Worm (Caenorhabditis elegans) whole organism, L4 larva: ENCODE data around the gene Y38E10A.28.

Experiments
- ces-1 ChIP-seq: fragments of 150-350 bp; sonication (generic microtip); optimal IDR thresholded peaks from 4 replicates; lab custom pipeline; 2014; ENCODE audit warnings: missing biosample characterization, missing genetic modification reagents, missing genetic modification characterization
- dpl-1 ChIP-seq: fragments of 150-350 bp; optimal IDR thresholded peaks from 2 replicates; lab custom pipeline; 2014; ENCODE audit warnings: missing biosample characterization, missing genetic modification reagents, missing genetic modification characterization
- lin-13 ChIP-seq: fragments of 150-350 bp; optimal IDR thresholded peaks from 2 replicates; lab custom pipeline; 2014; ENCODE audit warnings: missing biosample characterization, missing genetic modification reagents, missing genetic modification characterization
- lir-3 ChIP-seq: sonication (generic microtip); optimal IDR thresholded peaks from 2 replicates; lab custom pipeline; 2016; ENCODE audit warnings: mild to moderate bottlenecking, missing genetic modification characterization, missing compliant biosample characterization
- lsy-2 ChIP-seq, 2 experiments: fragments of 150-350 bp in 1 of 2; sonication (generic microtip) in 1 of 2; optimal IDR thresholded peaks; 2 replicates each; lab custom pipeline; 2014 to 2017; ENCODE audit warnings: missing biosample characterization in 2 of 2, missing genetic modification characterization in 2 of 2
- mdl-1 ChIP-seq, 2 experiments: fragments of 150-350 bp in 1 of 2; sonication (generic microtip) in 1 of 2; optimal IDR thresholded peaks; 2 replicates each; lab custom pipeline; 2014 to 2017; ENCODE audit warnings: missing biosample characterization in 2 of 2, missing genetic modification characterization in 2 of 2
- php-3 ChIP-seq: fragments of 200-800 bp; sonication (Bioruptor generic); IDR thresholded peaks from 2 replicates; pipeline ENCODE4 v1.3.6; 2022; ENCODE audit warnings: missing genetic modification reagents, missing genetic modification characterization, missing compliant biosample characterization
- skn-1 ChIP-seq: fragments of 150-350 bp; optimal IDR thresholded peaks from 2 replicates; lab custom pipeline; 2014; ENCODE audit warnings: missing biosample characterization, missing genetic modification characterization
- snpc-4 ChIP-seq: fragments of 150-350 bp; optimal IDR thresholded peaks from 2 replicates; lab custom pipeline; 2014; ENCODE audit warnings: missing biosample characterization, missing genetic modification characterization

ce11 chrII:12620764-12621163 lies 8.7 kb upstream of the Y38E10A.28 start, which contains the start of gene nspe-1:
- TF ChIP-seq dpl-1 (GFP tag; lab: Kevin White, UChicago) = no peak
- no peak for TF ChIP-seq ces-1 (GFP tag; lab: Kevin White, UChicago)
- no peak for TF ChIP-seq snpc-4 (tag; lab: Kevin White, UChicago)
- no peak for TF ChIP-seq lin-13 (GFP tag; lab: Kevin White, UChicago)
- no peak for TF ChIP-seq skn-1
- no peak for TF ChIP-seq mdl-1 (tag; optimal IDR thresholded peaks at IDR 0.05; lab: Kevin White, UChicago)
- TF ChIP-seq lir-3 (tag; lab: Kevin White, UChicago) = no peak
- no peak for TF ChIP-seq lsy-2 (tag; optimal IDR thresholded peaks at IDR 0.05; lab: Kevin White, UChicago)
- no peak for TF ChIP-seq php-3 (GFP tag; lab: Robert Waterston, UW)
